Fruit fly (Drosophila melanogaster) whole organism, embryonic: ENCODE results near the gene Mabi.

ENCODE experiments used
- HLH4C ChIP-seq: fragments of 200-800 bp; sonication (Bioruptor generic); IDR thresholded peaks from 3 replicates; pipeline ENCODE4 v1.3.6; 2022; ENCODE audit warnings: missing biosample characterization, missing genetic modification characterization; ENCODE audit not compliant: partially characterized antibody
- zen2 ChIP-seq: fragments of 200-800 bp; sonication (Bioruptor generic); IDR thresholded peaks from 3 replicates; pipeline ENCODE4 v1.3.6; 2022; ENCODE audit warnings: missing biosample characterization, missing genetic modification characterization; ENCODE audit not compliant: partially characterized antibody

DNA sequence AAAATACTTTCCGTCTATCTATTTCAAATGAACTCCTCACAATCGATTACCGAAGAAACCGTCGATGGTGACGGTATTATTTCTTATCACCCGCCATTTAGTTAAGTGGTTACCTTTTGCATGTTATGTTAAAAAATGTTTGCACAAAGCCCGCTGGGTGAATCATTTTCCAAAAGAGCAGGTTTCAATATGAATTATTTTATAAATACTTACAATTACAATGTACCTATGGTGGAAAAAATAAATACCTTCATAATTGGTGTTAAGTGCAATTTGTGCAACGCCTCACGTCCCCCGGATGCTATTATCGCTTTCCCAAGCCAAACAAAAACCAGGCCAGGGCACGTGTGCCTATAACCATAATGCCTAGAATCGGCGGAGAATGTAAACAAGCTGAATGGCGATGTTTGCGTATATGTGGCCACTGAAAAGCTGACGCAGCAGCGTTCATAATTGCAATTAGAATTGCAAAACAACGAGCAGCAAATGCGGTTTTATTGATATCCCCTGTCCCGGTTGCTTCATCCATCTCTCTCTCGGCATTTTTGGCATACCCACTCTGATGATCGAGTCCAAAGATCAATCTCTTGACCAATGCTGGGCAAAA, 27.5 kb downstream of the Mabi start:
- TF ChIP-seq HLH4C (no peak), zen2 (GFP tag; lab: Robert Waterston, UW) (no peak)
